Fruit fly (Drosophila melanogaster) whole organism, prepupa: ENCODE results near the gene ATPsynCF6.

ENCODE experiments used
- Blimp-1 ChIP-seq: fragments of 200-800 bp; sonication (Bioruptor generic); optimal IDR thresholded peaks from 3 replicates; lab custom pipeline; 2017; ENCODE audit warnings: missing biosample characterization, missing genetic modification characterization, mild to moderate bottlenecking, moderate library complexity, missing genetic modification reagents
- CG11294 ChIP-seq: fragments of 200-800 bp; sonication (Bioruptor generic); IDR thresholded peaks from 2 replicates; pipeline ENCODE4 v1.3.6; 2022; ENCODE audit warnings: missing biosample characterization, missing genetic modification characterization
- CG11762 ChIP-seq: fragments of 200-800 bp; sonication (Bioruptor generic); optimal IDR thresholded peaks from 3 replicates; lab custom pipeline; 2016; ENCODE audit warnings: missing biosample characterization, missing genetic modification characterization; ENCODE audit not compliant: insufficient read depth
- CG1621 ChIP-seq: fragments of 200-800 bp; sonication (Bioruptor generic); optimal IDR thresholded peaks from 3 replicates; lab custom pipeline; 2018; ENCODE audit warnings: missing biosample characterization, mild to moderate bottlenecking, missing genetic modification characterization
- CG16779 ChIP-seq: fragments of 200-800 bp; sonication (Bioruptor generic); optimal IDR thresholded peaks from 3 replicates; lab custom pipeline; 2017; ENCODE audit warnings: missing biosample characterization, mild to moderate bottlenecking, missing genetic modification characterization
- CG3032 ChIP-seq: fragments of 200-800 bp; optimal IDR thresholded peaks from 2 replicates; lab custom pipeline; 2019; ENCODE audit warnings: missing biosample characterization, mild to moderate bottlenecking, missing genetic modification characterization, moderate library complexity
- CG31627 ChIP-seq: fragments of 200-800 bp; sonication (Bioruptor generic); optimal IDR thresholded peaks from 3 replicates; lab custom pipeline; 2016; ENCODE audit warnings: missing biosample characterization, missing genetic modification characterization
- CG32006 ChIP-seq: fragments of 200-800 bp; sonication (Bioruptor generic); optimal IDR thresholded peaks from 3 replicates; lab custom pipeline; 2017; ENCODE audit warnings: missing biosample characterization, mild to moderate bottlenecking, missing genetic modification characterization
- CG34406 ChIP-seq: fragments of 200-800 bp; sonication (Bioruptor generic); optimal IDR thresholded peaks from 3 replicates; lab custom pipeline; 2016; ENCODE audit warnings: missing biosample characterization, missing genetic modification characterization
- CG3919 ChIP-seq: fragments of 200-800 bp; sonication (Bioruptor generic); optimal IDR thresholded peaks from 3 replicates; lab custom pipeline; 2016; ENCODE audit warnings: missing biosample characterization, missing genetic modification characterization
- CG4318 ChIP-seq: fragments of 200-800 bp; sonication (Bioruptor generic); optimal IDR thresholded peaks from 3 replicates; lab custom pipeline; 2017; ENCODE audit warnings: missing biosample characterization, mild to moderate bottlenecking, missing genetic modification characterization
- CG6163 ChIP-seq: fragments of 200-800 bp; sonication (Bioruptor generic); IDR thresholded peaks from 3 replicates; pipeline ENCODE4 v1.3.6; 2022; ENCODE audit warnings: missing biosample characterization, missing genetic modification characterization
- CG6276 ChIP-seq: fragments of 200-800 bp; sonication (Bioruptor generic); optimal IDR thresholded peaks from 2 replicates; lab custom pipeline; 2017; ENCODE audit warnings: missing biosample characterization, mild to moderate bottlenecking, missing genetic modification characterization
- CG6792 ChIP-seq: fragments of 200-800 bp; sonication (Bioruptor generic); optimal IDR thresholded peaks from 3 replicates; lab custom pipeline; 2016; ENCODE audit warnings: missing biosample characterization, missing genetic modification characterization
- CG6808 ChIP-seq: fragments of 200-800 bp; sonication (Bioruptor generic); optimal IDR thresholded peaks from 3 replicates; lab custom pipeline; 2017; ENCODE audit warnings: missing biosample characterization, missing genetic modification characterization, mild to moderate bottlenecking, moderate library complexity, missing genetic modification reagents
- CG6854 ChIP-seq: fragments of 200-800 bp; sonication (Bioruptor generic); optimal IDR thresholded peaks from 2 replicates; lab custom pipeline; 2017; ENCODE audit warnings: missing biosample characterization, mild to moderate bottlenecking, missing genetic modification characterization
- CG7368 ChIP-seq: fragments of 200-800 bp; sonication (Bioruptor generic); optimal IDR thresholded peaks from 3 replicates; lab custom pipeline; 2016; ENCODE audit warnings: missing biosample characterization, missing genetic modification characterization
- CG8119 ChIP-seq: fragments of 200-800 bp; sonication (Bioruptor generic); IDR thresholded peaks from 3 replicates; pipeline ENCODE4 v1.3.6; 2022; ENCODE audit warnings: missing biosample characterization, missing genetic modification characterization
- CG8319 ChIP-seq: fragments of 200-800 bp; sonication (Bioruptor generic); optimal IDR thresholded peaks from 3 replicates; lab custom pipeline; 2016; ENCODE audit warnings: missing biosample characterization, missing genetic modification characterization
- CG8632 ChIP-seq: fragments of 200-800 bp; sonication (Bioruptor generic); optimal IDR thresholded peaks from 3 replicates; lab custom pipeline; 2016; ENCODE audit warnings: missing biosample characterization, missing genetic modification characterization
- CG9139 ChIP-seq: fragments of 200-800 bp; sonication (Bioruptor generic); optimal IDR thresholded peaks from 3 replicates; lab custom pipeline; 2017; ENCODE audit warnings: missing biosample characterization, mild to moderate bottlenecking, missing genetic modification characterization
- Eip75B ChIP-seq: fragments of 200-800 bp; sonication (Bioruptor generic); optimal IDR thresholded peaks from 3 replicates; lab custom pipeline; 2016; ENCODE audit warnings: missing biosample characterization, missing genetic modification characterization
- Eip78C ChIP-seq: fragments of 200-800 bp; sonication (Bioruptor generic); peaks from one replicate; lab custom pipeline; 2016; ENCODE audit warnings: missing biosample characterization, missing genetic modification characterization
- Eip93F ChIP-seq: fragments of 200-800 bp; sonication (Bioruptor generic); optimal IDR thresholded peaks from 2 replicates; lab custom pipeline; 2016; ENCODE audit warnings: missing biosample characterization, mild to moderate bottlenecking, missing genetic modification characterization
- Ets21C ChIP-seq: fragments of 200-800 bp; sonication (Bioruptor generic); optimal IDR thresholded peaks from 3 replicates; lab custom pipeline; 2016; ENCODE audit warnings: missing biosample characterization, missing genetic modification characterization
- Ets96B ChIP-seq: fragments of 200-800 bp; optimal IDR thresholded peaks from 2 replicates; lab custom pipeline; 2019; ENCODE audit warnings: missing biosample characterization, mild to moderate bottlenecking, missing genetic modification characterization, moderate library complexity
- Gug ChIP-seq: fragments of 200-800 bp; sonication (Bioruptor generic); IDR thresholded peaks from 2 replicates; pipeline ENCODE4 v1.3.6; 2022; ENCODE audit warnings: missing biosample characterization, missing genetic modification characterization
- Hr38 ChIP-seq: sonication (Bioruptor generic); optimal IDR thresholded peaks from 2 replicates; lab custom pipeline; 2016; ENCODE audit warnings: missing biosample characterization, missing genetic modification characterization
- Hr39 ChIP-seq: fragments of 200-800 bp; sonication (Bioruptor generic); optimal IDR thresholded peaks from 2 replicates; lab custom pipeline; 2016; ENCODE audit warnings: missing biosample characterization, missing genetic modification characterization
- Lpt ChIP-seq: fragments of 200-800 bp; sonication (Bioruptor generic); optimal IDR thresholded peaks from 3 replicates; lab custom pipeline; 2016; ENCODE audit warnings: missing biosample characterization, missing genetic modification characterization
- Met ChIP-seq: fragments of 200-800 bp; sonication (Bioruptor generic); optimal IDR thresholded peaks from 3 replicates; lab custom pipeline; 2016; ENCODE audit warnings: missing biosample characterization, missing genetic modification characterization
- OdsH ChIP-seq: fragments of 200-800 bp; sonication (Bioruptor generic); optimal IDR thresholded peaks from 3 replicates; lab custom pipeline; 2016; ENCODE audit warnings: missing biosample characterization, missing genetic modification characterization
- Smox ChIP-seq: fragments of 200-800 bp; sonication (Bioruptor generic); optimal IDR thresholded peaks from 3 replicates; lab custom pipeline; 2016; ENCODE audit warnings: missing biosample characterization, missing genetic modification characterization
- Sox15 ChIP-seq: fragments of 200-800 bp; sonication (Bioruptor generic); optimal IDR thresholded peaks from 3 replicates; lab custom pipeline; 2016; ENCODE audit warnings: missing biosample characterization, missing genetic modification characterization
- achi ChIP-seq: fragments of 200-800 bp; sonication (Bioruptor generic); optimal IDR thresholded peaks from 3 replicates; lab custom pipeline; 2016; ENCODE audit warnings: missing biosample characterization, missing genetic modification characterization
- acj6 ChIP-seq: fragments of 200-800 bp; sonication (Bioruptor generic); optimal IDR thresholded peaks from 3 replicates; lab custom pipeline; 2016; ENCODE audit warnings: missing biosample characterization, missing genetic modification characterization
- cyc ChIP-seq: fragments of 200-800 bp; sonication (Bioruptor generic); optimal IDR thresholded peaks from 3 replicates; lab custom pipeline; 2016; ENCODE audit warnings: missing biosample characterization, missing genetic modification characterization
- dac ChIP-seq: fragments of 200-800 bp; sonication (Bioruptor generic); optimal IDR thresholded peaks from 2 replicates; lab custom pipeline; 2017; ENCODE audit warnings: missing biosample characterization, mild to moderate bottlenecking, missing genetic modification characterization
- dsx ChIP-seq: fragments of 200-800 bp; optimal IDR thresholded peaks from 3 replicates; lab custom pipeline; 2019; ENCODE audit warnings: missing biosample characterization, mild to moderate bottlenecking, missing genetic modification characterization, moderate library complexity; ENCODE audit not compliant: poor library complexity, severe bottlenecking
- eg ChIP-seq: fragments of 200-800 bp; sonication (Bioruptor generic); IDR thresholded peaks from 3 replicates; pipeline ENCODE4 v1.3.6; 2022; ENCODE audit warnings: missing biosample characterization, missing genetic modification characterization
- esn ChIP-seq: fragments of 200-800 bp; sonication (Bioruptor generic); optimal IDR thresholded peaks from 2 replicates; lab custom pipeline; 2016; ENCODE audit warnings: missing biosample characterization, mild to moderate bottlenecking, missing genetic modification characterization, moderate library complexity
- fd59A ChIP-seq: fragments of 200-800 bp; sonication (Bioruptor generic); optimal IDR thresholded peaks from 2 replicates; lab custom pipeline; 2017; ENCODE audit warnings: missing biosample characterization, mild to moderate bottlenecking, missing genetic modification characterization, missing genetic modification reagents
- fd85E ChIP-seq: fragments of 200-800 bp; sonication (Bioruptor generic); optimal IDR thresholded peaks from 3 replicates; lab custom pipeline; 2016; ENCODE audit warnings: missing biosample characterization, missing genetic modification characterization
- fkh ChIP-seq: fragments of 200-800 bp; sonication (Bioruptor generic); optimal IDR thresholded peaks from 3 replicates; lab custom pipeline; 2017; ENCODE audit warnings: missing biosample characterization, mild to moderate bottlenecking, missing genetic modification characterization, moderate library complexity
- lz ChIP-seq: fragments of 200-800 bp; sonication (Bioruptor generic); optimal IDR thresholded peaks from 3 replicates; lab custom pipeline; 2016; ENCODE audit warnings: missing biosample characterization, missing genetic modification characterization
- net ChIP-seq: fragments of 200-800 bp; sonication (Bioruptor generic); optimal IDR thresholded peaks from 3 replicates; lab custom pipeline; 2016; ENCODE audit warnings: missing biosample characterization, missing genetic modification characterization
- pdm3 ChIP-seq: fragments of 200-800 bp; sonication (Bioruptor generic); optimal IDR thresholded peaks from 3 replicates; lab custom pipeline; 2016; ENCODE audit warnings: missing biosample characterization, missing genetic modification characterization
- spab ChIP-seq: fragments of 200-800 bp; sonication (Bioruptor generic); optimal IDR thresholded peaks from 2 replicates; lab custom pipeline; 2017; ENCODE audit warnings: missing biosample characterization, mild to moderate bottlenecking, missing genetic modification characterization, missing genetic modification reagents
- ss ChIP-seq, 2 experiments: fragments of 200-800 bp; sonication (Bioruptor generic); optimal IDR thresholded peaks; 2 replicates in 1 of 2; 3 replicates in 1 of 2; lab custom pipeline; 2017 to 2018; ENCODE audit warnings: mild to moderate bottlenecking in 2 of 2, missing biosample characterization in 2 of 2, missing genetic modification characterization in 2 of 2, moderate library complexity in 1 of 2
- svp ChIP-seq: fragments of 200-800 bp; sonication (Bioruptor generic); peaks from one replicate; lab custom pipeline; 2016; ENCODE audit warnings: missing biosample characterization, missing genetic modification characterization
- topi ChIP-seq: fragments of 200-800 bp; sonication (Bioruptor generic); optimal IDR thresholded peaks from 3 replicates; lab custom pipeline; 2016; ENCODE audit warnings: missing biosample characterization, missing genetic modification characterization

The ATPsynCF6 gene

dm6 chr3R:23363515-23364124 lies 7.8 kb upstream of the ATPsynCF6 start, which contains the start of gene CG4408:
Gene CG4408, minus strand, starts transcription at chr3R:23363574.
- TF ChIP-seq dsx (GFP tag; lab: Kevin White, UChicago): peak; percentile 23
- TF ChIP-seq Hr38 (GFP tag; lab: Kevin White, UChicago): no peak
- TF ChIP-seq CG16779 (tag; lab: Kevin White, UChicago): peak; percentile 40
- peak; percentile 49 for TF ChIP-seq CG1621 (tag; lab: Kevin White, UChicago)
- peak; percentile 92 for TF ChIP-seq topi (GFP tag; lab: Kevin White, UChicago)
- peak; percentile 52 for TF ChIP-seq CG6276 (GFP tag; lab: Kevin White, UChicago)
- TF ChIP-seq CG6792: peak; percentile 85
- TF ChIP-seq pdm3 (GFP tag; lab: Kevin White, UChicago): peak; percentile 82
- TF ChIP-seq fkh (GFP tag; lab: Kevin White, UChicago): no peak
- TF ChIP-seq dac (GFP tag; lab: Kevin White, UChicago): no peak
- TF ChIP-seq CG11294 (GFP tag; lab: Robert Waterston, UW): peak; percentile 43; the same call in 1 of the 2 replicates
- TF ChIP-seq CG11762 (GFP tag; lab: Kevin White, UChicago): peak; percentile 55
- peak; percentile 30 for TF ChIP-seq Eip93F (GFP tag; lab: Kevin White, UChicago)
- peak; percentile 41 for TF ChIP-seq Lpt (GFP tag; lab: Kevin White, UChicago)
- TF ChIP-seq Blimp-1 (GFP tag; lab: Kevin White, UChicago): peak; percentile 71
- peak; percentile 88 for TF ChIP-seq Eip75B
- peak; percentile 92 for TF ChIP-seq cyc (GFP tag; lab: Kevin White, UChicago)
- peak; percentile 97 for TF ChIP-seq svp (GFP tag; lab: Kevin White, UChicago)
- TF ChIP-seq CG8119 (GFP tag; lab: Robert Waterston, UW): peak; percentile 51; the same call in 2 of the 3 replicates
- peak; percentile 8 for TF ChIP-seq fd59A
- TF ChIP-seq CG4318 (GFP tag; lab: Kevin White, UChicago): peak; percentile 29
- TF ChIP-seq spab (GFP tag; lab: Kevin White, UChicago): peak; percentile 52
- no peak for TF ChIP-seq CG9139
- TF ChIP-seq CG31627 (GFP tag; lab: Kevin White, UChicago): peak; percentile 94
- peak; percentile 84 for TF ChIP-seq acj6 (GFP tag; lab: Kevin White, UChicago)
- TF ChIP-seq CG6854 (GFP tag; lab: Kevin White, UChicago): peak; percentile 54
- TF ChIP-seq CG3919 (GFP tag; lab: Kevin White, UChicago): peak; percentile 76
- peak; percentile 56 for TF ChIP-seq CG8632 (GFP tag; lab: Kevin White, UChicago)
- TF ChIP-seq achi (GFP tag; lab: Kevin White, UChicago): peak; percentile 69
- TF ChIP-seq Hr39: peak; percentile 94
- peak; percentile 75 for TF ChIP-seq CG7368 (GFP tag; lab: Kevin White, UChicago)
- peak; percentile 77 for TF ChIP-seq Ets96B (tag; lab: Kevin White, UChicago)
- TF ChIP-seq Gug (GFP tag; lab: Robert Waterston, UW): peak; percentile 71
- peak; percentile 69 for TF ChIP-seq Sox15
- TF ChIP-seq net (GFP tag; lab: Kevin White, UChicago): peak; percentile 61
- peak; percentile 70 for TF ChIP-seq CG34406 (GFP tag; lab: Kevin White, UChicago)
- TF ChIP-seq OdsH (GFP tag; lab: Kevin White, UChicago): peak; percentile 83
- TF ChIP-seq ss (GFP tag; optimal IDR thresholded peaks at IDR 0.05; lab: Kevin White, UChicago): peak; percentile 10 to 16
- peak; percentile 71 for TF ChIP-seq CG8319 (GFP tag; lab: Kevin White, UChicago)
- peak; percentile 85 for TF ChIP-seq Eip78C (GFP tag; lab: Kevin White, UChicago)
- peak; percentile 91 for TF ChIP-seq Met (GFP tag; lab: Kevin White, UChicago)
- peak; percentile 89 for TF ChIP-seq Smox
- peak; percentile 93 for TF ChIP-seq esn (GFP tag; lab: Kevin White, UChicago)
- peak; percentile 73 for TF ChIP-seq CG32006 (GFP tag; lab: Kevin White, UChicago)
- peak; percentile 37 for TF ChIP-seq fd85E (GFP tag; lab: Kevin White, UChicago)
- peak; percentile 91 for TF ChIP-seq lz (GFP tag; lab: Kevin White, UChicago)
- TF ChIP-seq CG6163: peak; percentile 83
- TF ChIP-seq Ets21C (GFP tag; lab: Kevin White, UChicago): peak; percentile 88
- TF ChIP-seq CG3032: peak; percentile 77
- TF ChIP-seq eg (GFP tag; lab: Robert Waterston, UW): peak; percentile 76
- TF ChIP-seq CG6808 (GFP tag; lab: Kevin White, UChicago): peak; percentile 59
